Fruit fly (Drosophila melanogaster) Kc167 (cell line): ENCODE measurements around the gene CG14891.

ENCODE experiments used
- Sin3A ChIP-seq: fragments of >200 bp; optimal IDR thresholded peaks from 2 replicates; lab custom pipeline; 2018; ENCODE audit warnings: missing external identifiers
- psq ChIP-seq: fragments of >200 bp; optimal IDR thresholded peaks from 2 replicates; lab custom pipeline; 2017; ENCODE audit warnings: missing external identifiers
- ttk ChIP-seq: sonication (Bioruptor generic); optimal IDR thresholded peaks from 2 replicates; lab custom pipeline; 2017; ENCODE audit warnings: missing external identifiers

DNA sequence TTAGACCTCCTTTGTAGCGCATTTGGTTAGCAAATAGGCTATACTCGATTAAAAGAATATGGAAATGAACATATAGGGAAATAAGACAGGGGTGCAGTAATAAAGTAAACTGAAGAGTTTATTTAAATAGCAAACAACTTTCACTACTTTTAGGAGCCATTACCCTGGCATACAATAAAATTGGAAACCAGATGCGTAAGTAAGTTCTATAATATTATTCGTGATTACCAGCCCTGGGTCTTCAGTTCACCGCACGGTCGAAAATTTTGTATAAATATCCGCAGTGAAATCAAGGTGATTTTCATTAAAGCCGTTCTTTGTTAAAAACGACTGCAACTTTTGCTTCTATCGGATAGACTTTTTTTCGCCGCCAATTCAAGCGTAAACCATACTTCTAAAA is 43.7 kb downstream of the CG14891 start, which contains the start of gene CG17562:
- no peak for TF ChIP-seq ttk (lab: Kevin White, UChicago)
- no peak for TF ChIP-seq psq (lab: Kevin White, UChicago)
- no peak for TF ChIP-seq Sin3A (lab: Kevin White, UChicago)
